Fruit fly (Drosophila melanogaster): ENCODE results near the gene Hmgcr.
A peak's percentile ranks its signal among the peaks of the same experiment; 100 is the strongest.

Hmgcr gene

dm6 chr3R:23783961-23784360 lies 50.8 kb downstream of the Hmgcr start (continued):
- TF ChIP-seq hb (GFP tag; IDR thresholded peaks at IDR 0.05; ENCODE audit: partially characterized antibody), result no peak
- TF ChIP-seq CG31388 (GFP tag; optimal IDR thresholded peaks at IDR 0.05), result no peak
- no peak for TF ChIP-seq sc (optimal IDR thresholded peaks at IDR 0.05)
- peak; percentile 81 for TF ChIP-seq sc (GFP tag; optimal IDR thresholded peaks at IDR 0.05)
- no peak for TF ChIP-seq CG16813 (GFP tag; IDR thresholded peaks at IDR 0.05; ENCODE audit: partially characterized antibody)
- peak; percentile 51 for TF ChIP-seq tx (GFP tag; optimal IDR thresholded peaks at IDR 0.05)
- no peak for TF ChIP-seq prd (optimal IDR thresholded peaks at IDR 0.05)
- TF ChIP-seq prd (GFP tag; IDR thresholded peaks at IDR 0.05), result peak; percentile 74
- no peak for TF ChIP-seq HmgZ (tag; optimal IDR thresholded peaks at IDR 0.05)
- TF ChIP-seq Meics (GFP tag; optimal IDR thresholded peaks at IDR 0.05), result peak; percentile 16
- peak; percentile 50; the same call in 1 of the 2 replicates for TF ChIP-seq CG32767 (GFP tag; IDR thresholded peaks at IDR 0.05)
- TF ChIP-seq CG11456 (GFP tag; IDR thresholded peaks at IDR 0.05), result no peak
- TF ChIP-seq kni (GFP tag; optimal IDR thresholded peaks at IDR 0.05), result no peak
- peak; percentile 5 for TF ChIP-seq Usf (GFP tag; optimal IDR thresholded peaks at IDR 0.05)
- peak; percentile 80 for TF ChIP-seq CG2678 (tag; optimal IDR thresholded peaks at IDR 0.05)
- TF ChIP-seq CG4424 (GFP tag; optimal IDR thresholded peaks at IDR 0.05), result peak; percentile 82
- no peak for TF ChIP-seq CG3995 (GFP tag; optimal IDR thresholded peaks at IDR 0.05)
- TF ChIP-seq dmrt99B (tag; optimal IDR thresholded peaks at IDR 0.05), result peak; percentile 79
- TF ChIP-seq CG3281 (GFP tag; optimal IDR thresholded peaks at IDR 0.05), result peak; percentile 42
- 0 out of 3 replicates have a peak, but pooled peaks have one; percentile 40 for TF ChIP-seq CG7357 (GFP tag; IDR thresholded peaks at IDR 0.05)
- peak; percentile 37 for TF ChIP-seq CG8089 (GFP tag; optimal IDR thresholded peaks at IDR 0.05)
- no peak for TF ChIP-seq CG7963 (GFP tag; IDR thresholded peaks at IDR 0.05; ENCODE audit: partially characterized antibody)
- TF ChIP-seq CG14050 (GFP tag; IDR thresholded peaks at IDR 0.05), result peak; percentile 31; the same call in 1 of the 3 replicates
- TF ChIP-seq Atf6 (GFP tag; IDR thresholded peaks at IDR 0.05), result peak; percentile 60; the same call in 1 of the 2 replicates
- TF ChIP-seq CG7556 (GFP tag; optimal IDR thresholded peaks at IDR 0.05), result peak; percentile 76
- TF ChIP-seq Ets65A (GFP tag), result peak; percentile 95
- peak; percentile 8 for TF ChIP-seq Dad (GFP tag; optimal IDR thresholded peaks at IDR 0.05)
- no peak for TF ChIP-seq scrt (GFP tag; optimal IDR thresholded peaks at IDR 0.05)
- TF ChIP-seq psq (GFP tag; optimal IDR thresholded peaks at IDR 0.05), result no peak
- TF ChIP-seq lab (GFP tag; optimal IDR thresholded peaks at IDR 0.05), result peak; percentile 51
- TF ChIP-seq CG17802 (tag; optimal IDR thresholded peaks at IDR 0.05), result peak; percentile 43
- TF ChIP-seq MBD-R2 (GFP tag; IDR thresholded peaks at IDR 0.05), result no peak
- no peak for TF ChIP-seq h (optimal IDR thresholded peaks at IDR 0.05)
- no peak for TF ChIP-seq sr (GFP tag; IDR thresholded peaks at IDR 0.05)
- peak; percentile 18 for TF ChIP-seq Bteb2 (GFP tag; optimal IDR thresholded peaks at IDR 0.05)
- no peak for TF ChIP-seq eyg (GFP tag; optimal IDR thresholded peaks at IDR 0.05)
- peak; percentile 11 for TF ChIP-seq CG12299 (tag; optimal IDR thresholded peaks at IDR 0.05)
- TF ChIP-seq Abd-B (GFP tag; optimal IDR thresholded peaks at IDR 0.05), result peak; percentile 69
- TF ChIP-seq CG12071 (GFP tag; optimal IDR thresholded peaks at IDR 0.05), result peak; percentile 41
- peak; percentile 55 for TF ChIP-seq salm (tag; optimal IDR thresholded peaks at IDR 0.05)
- peak; percentile 65 for TF ChIP-seq CG32772 (GFP tag; IDR thresholded peaks at IDR 0.05)
- peak; percentile 34 for TF ChIP-seq Jarid2 (GFP tag; optimal IDR thresholded peaks at IDR 0.05)
- peak; percentile 91 for TF ChIP-seq CG2712 (tag; optimal IDR thresholded peaks at IDR 0.05)
- no peak for TF ChIP-seq Elba2 (GFP tag; optimal IDR thresholded peaks at IDR 0.05)
- no peak for TF ChIP-seq Nf-YC (tag; optimal IDR thresholded peaks at IDR 0.05)
- TF ChIP-seq disco-r (GFP tag; optimal IDR thresholded peaks at IDR 0.05), result peak; percentile 14
- peak; percentile 80 for TF ChIP-seq CG6689 (GFP tag; IDR thresholded peaks at IDR 0.05)
- no peak for TF ChIP-seq pan (optimal IDR thresholded peaks at IDR 0.05)
- peak in 1 of 2 experiments; percentile 63 for TF ChIP-seq pan (GFP tag; optimal IDR thresholded peaks at IDR 0.05 in 1 of 2, IDR thresholded peaks at IDR 0.05 in 1 of 2)
- peak; percentile 82 for TF ChIP-seq zfh1 (GFP tag; IDR thresholded peaks at IDR 0.05)
- peak; percentile 40 for TF ChIP-seq CG8290 (GFP tag; optimal IDR thresholded peaks at IDR 0.05)
- TF ChIP-seq CG8290 (tag; optimal IDR thresholded peaks at IDR 0.05), result no peak
- peak; percentile 47 for TF ChIP-seq HHEX (GFP tag; optimal IDR thresholded peaks at IDR 0.05)
